Fruit fly (Drosophila melanogaster) whole organism, wandering third instar larva: Measurements from ENCODE around the gene CG16710.

Source experiments
- Dfd ChIP-seq: fragments of >200 bp; optimal IDR thresholded peaks from 2 replicates; lab custom pipeline; 2017; ENCODE audit warnings: missing biosample characterization, missing genetic modification characterization
- Jra ChIP-seq: sonication (Bioruptor generic); optimal IDR thresholded peaks from 2 replicates; lab custom pipeline; 2016; ENCODE audit warnings: missing biosample characterization, missing genetic modification characterization
- Mio ChIP-seq: sonication (Bioruptor generic); optimal IDR thresholded peaks from 2 replicates; lab custom pipeline; 2016; ENCODE audit warnings: missing biosample characterization, missing genetic modification characterization
- OdsH ChIP-seq: fragments of 200-800 bp; sonication (Bioruptor generic); optimal IDR thresholded peaks from 2 replicates; lab custom pipeline; 2016; ENCODE audit warnings: missing biosample characterization, mild to moderate bottlenecking, missing genetic modification characterization
- dmrt93B ChIP-seq: fragments of 200-800 bp; sonication (Bioruptor generic); optimal IDR thresholded peaks from 2 replicates; lab custom pipeline; 2018; ENCODE audit warnings: missing biosample characterization, mild to moderate bottlenecking, missing genetic modification characterization
- dsf ChIP-seq: sonication (Bioruptor generic); optimal IDR thresholded peaks from 2 replicates; lab custom pipeline; 2016; ENCODE audit warnings: missing biosample characterization, missing genetic modification characterization, borderline replicate concordance
- ey ChIP-seq: fragments of 200-800 bp; sonication (Bioruptor generic); optimal IDR thresholded peaks from 2 replicates; lab custom pipeline; 2016; ENCODE audit warnings: missing biosample characterization, missing genetic modification characterization
- pan ChIP-seq: fragments of >200 bp; optimal IDR thresholded peaks from 2 replicates; lab custom pipeline; 2017
- rgr ChIP-seq: fragments of 200-800 bp; sonication (Bioruptor generic); optimal IDR thresholded peaks from 3 replicates; lab custom pipeline; 2016; ENCODE audit warnings: missing biosample characterization, mild to moderate bottlenecking, missing genetic modification characterization
- sv ChIP-seq: fragments of 200-800 bp; sonication (Bioruptor generic); optimal IDR thresholded peaks from 3 replicates; lab custom pipeline; 2016; ENCODE audit warnings: missing biosample characterization, missing genetic modification characterization

DNA sequence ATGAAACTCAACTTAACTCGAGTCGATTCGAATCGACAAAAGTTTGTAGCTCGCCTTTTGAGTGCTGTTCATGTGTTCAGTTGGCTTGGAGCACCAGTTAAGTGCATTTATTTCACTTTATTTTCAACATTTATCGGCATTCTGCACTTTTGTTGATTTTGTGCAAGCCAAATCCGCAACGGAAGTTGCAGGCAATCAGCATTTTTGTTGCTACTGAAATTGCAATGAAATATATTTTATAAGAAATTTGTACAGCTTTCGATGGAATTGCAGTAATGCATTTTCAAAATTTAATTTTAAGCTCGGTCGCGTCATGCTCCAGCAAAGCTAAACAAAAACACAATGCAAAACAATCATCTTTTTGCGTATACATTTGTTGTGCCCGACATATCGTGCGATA, 23.4 kb upstream of the CG16710 start:
- TF ChIP-seq Mio (GFP tag; lab: Kevin White, UChicago): no peak
- TF ChIP-seq dmrt93B (GFP tag; lab: Kevin White, UChicago): no peak
- TF ChIP-seq pan (lab: Kevin White, UChicago): no peak
- no peak for TF ChIP-seq dsf (GFP tag; lab: Kevin White, UChicago)
- no peak for TF ChIP-seq ey (GFP tag; lab: Kevin White, UChicago)
- TF ChIP-seq sv (GFP tag; lab: Kevin White, UChicago): no peak
- no peak for TF ChIP-seq Jra (GFP tag; lab: Kevin White, UChicago)
- no peak for TF ChIP-seq OdsH (GFP tag; lab: Kevin White, UChicago)
- no peak for TF ChIP-seq rgr (GFP tag; lab: Kevin White, UChicago)
- no peak for TF ChIP-seq Dfd (GFP tag; lab: Kevin White, UChicago)
